Worm (Caenorhabditis elegans): Measurements from ENCODE around the gene F34D10.3.

F34D10.3 gene

ce11 chrIII:3734007-3734406 is at the start of gene F34D10.3:
TSS of gene F34D10.3 (plus strand) at chrIII:3734255.
- TF ChIP-seq dao-5 (tag; optimal IDR thresholded peaks at IDR 0.05): no peak
- no peak for TF ChIP-seq him-1 (tag; optimal IDR thresholded peaks at IDR 0.05)
- no peak for TF ChIP-seq W03F9.2 (tag; optimal IDR thresholded peaks at IDR 0.05)

- TF ChIP-seq dao-5 (tag; optimal IDR thresholded peaks at IDR 0.05) (no peak), W03F9.2 (tag; optimal IDR thresholded peaks at IDR 0.05) (no peak), him-1 (tag; optimal IDR thresholded peaks at IDR 0.05) (no peak)
Measured at ce11 chrIII:3692516-3692915, 41.5 kb upstream of the F34D10.3 start.

ce11 chrIII:3694572-3694971 is 39.5 kb upstream of the F34D10.3 start, which contains the start of gene npr-15:
TSS of gene npr-15 (minus strand) at chrIII:3694672.
- no peak for TF ChIP-seq dao-5 (tag; optimal IDR thresholded peaks at IDR 0.05)
- no peak for TF ChIP-seq him-1 (tag; optimal IDR thresholded peaks at IDR 0.05)
- no peak for TF ChIP-seq W03F9.2 (tag; optimal IDR thresholded peaks at IDR 0.05)

- no peak for TF ChIP-seq dao-5 (tag; optimal IDR thresholded peaks at IDR 0.05)
- TF ChIP-seq W03F9.2 (tag; optimal IDR thresholded peaks at IDR 0.05): no peak
- no peak for TF ChIP-seq him-1 (tag; optimal IDR thresholded peaks at IDR 0.05)
Measured at ce11 chrIII:3698366-3698765, 35.7 kb upstream of the F34D10.3 start.

ce11 chrIII:3699275-3699674 is 34.8 kb upstream of the F34D10.3 start, which contains the start of gene cyn-9:
TSS of gene cyn-9 (minus strand) at chrIII:3699640.
- TF ChIP-seq dao-5 (tag; optimal IDR thresholded peaks at IDR 0.05) (no peak), him-1 (tag; optimal IDR thresholded peaks at IDR 0.05) (no peak), W03F9.2 (tag; optimal IDR thresholded peaks at IDR 0.05) (no peak)

- no peak for TF ChIP-seq him-1 (tag; optimal IDR thresholded peaks at IDR 0.05)
- TF ChIP-seq W03F9.2 (tag; optimal IDR thresholded peaks at IDR 0.05): no peak
- TF ChIP-seq dao-5 (tag; optimal IDR thresholded peaks at IDR 0.05): no peak
Measured at ce11 chrIII:3701411-3702310, 32.4 kb upstream of the F34D10.3 start, which contains the start of the genes pdi-1 and C14B1.2. TSS of gene pdi-1 (minus strand) at chrIII:3701461. TSS of gene C14B1.2 (plus strand) at chrIII:3702260.

- TF ChIP-seq W03F9.2 (tag; optimal IDR thresholded peaks at IDR 0.05) (peak; percentile 45), him-1 (tag; optimal IDR thresholded peaks at IDR 0.05) (no peak)
Measured at ce11 chrIII:3703397-3703796, 30.7 kb upstream of the F34D10.3 start, which contains the start of gene C14B1.3. TSS of gene C14B1.3 (plus strand) at chrIII:3703564.

ce11 chrIII:3704967-3705366 is 29.1 kb upstream of the F34D10.3 start, which contains the start of gene wdr-5.1:
TSS of gene wdr-5.1 (plus strand) at chrIII:3705285.
- TF ChIP-seq W03F9.2 (tag; optimal IDR thresholded peaks at IDR 0.05): no peak
- TF ChIP-seq dao-5 (tag; optimal IDR thresholded peaks at IDR 0.05): no peak
- no peak for TF ChIP-seq him-1 (tag; optimal IDR thresholded peaks at IDR 0.05)

ce11 chrIII:3706586-3706985 is 27.5 kb upstream of the F34D10.3 start, which contains the start of gene dph-1:
TSS of gene dph-1 (plus strand) at chrIII:3706886.
- TF ChIP-seq him-1 (tag; optimal IDR thresholded peaks at IDR 0.05) (no peak), dao-5 (tag; optimal IDR thresholded peaks at IDR 0.05) (no peak), W03F9.2 (tag; optimal IDR thresholded peaks at IDR 0.05) (no peak)

- TF ChIP-seq W03F9.2 (tag; optimal IDR thresholded peaks at IDR 0.05): no peak
- TF ChIP-seq him-1 (tag; optimal IDR thresholded peaks at IDR 0.05): no peak
- no peak for TF ChIP-seq dao-5 (tag; optimal IDR thresholded peaks at IDR 0.05)
Measured at ce11 chrIII:3709030-3709429, 25.0 kb upstream of the F34D10.3 start, which contains the start of gene alkb-8. TSS of gene alkb-8 (plus strand) at chrIII:3709330.

- TF ChIP-seq W03F9.2 (tag; optimal IDR thresholded peaks at IDR 0.05): no peak
- no peak for TF ChIP-seq him-1 (tag; optimal IDR thresholded peaks at IDR 0.05)
- no peak for TF ChIP-seq dao-5 (tag; optimal IDR thresholded peaks at IDR 0.05)
Measured at ce11 chrIII:3713163-3713562, 20.9 kb upstream of the F34D10.3 start, which contains the start of gene nrde-1. TSS of gene nrde-1 (plus strand) at chrIII:3713463.

- TF ChIP-seq dao-5 (tag; optimal IDR thresholded peaks at IDR 0.05) (no peak), him-1 (tag; optimal IDR thresholded peaks at IDR 0.05) (no peak), W03F9.2 (tag; optimal IDR thresholded peaks at IDR 0.05) (no peak)
Measured at ce11 chrIII:3716073-3716659, 17.9 kb upstream of the F34D10.3 start.

ce11 chrIII:3719564-3719963 is 14.5 kb upstream of the F34D10.3 start, which contains the start of gene C14B1.8:
TSS of gene C14B1.8 (minus strand) at chrIII:3719680.
- no peak for TF ChIP-seq him-1 (tag; optimal IDR thresholded peaks at IDR 0.05)
- TF ChIP-seq dao-5 (tag; optimal IDR thresholded peaks at IDR 0.05): no peak
- TF ChIP-seq W03F9.2 (tag; optimal IDR thresholded peaks at IDR 0.05): no peak

- TF ChIP-seq W03F9.2 (tag; optimal IDR thresholded peaks at IDR 0.05) (no peak), dao-5 (tag; optimal IDR thresholded peaks at IDR 0.05) (no peak), him-1 (tag; optimal IDR thresholded peaks at IDR 0.05) (no peak)
Measured at ce11 chrIII:3723726-3724125, 10.3 kb upstream of the F34D10.3 start.

All from whole organism, L4/young adult.